Fruit fly (Drosophila melanogaster) whole organism, embryonic: ENCODE results near the gene CG1801.

ENCODE experiments used
- CG33213 ChIP-seq: fragments of 200-800 bp; sonication (Bioruptor generic); optimal IDR thresholded peaks from 3 replicates; lab custom pipeline; 2016; ENCODE audit warnings: missing biosample characterization, missing genetic modification characterization
- Dek ChIP-seq: fragments of 200-800 bp; sonication (Bioruptor generic); optimal IDR thresholded peaks from 3 replicates; lab custom pipeline; 2019; ENCODE audit warnings: missing biosample characterization, mild to moderate bottlenecking, missing genetic modification characterization, moderate library complexity
- Nf-YB ChIP-seq: fragments of 200-800 bp; sonication (Bioruptor generic); optimal IDR thresholded peaks from 3 replicates; lab custom pipeline; 2019; ENCODE audit warnings: missing biosample characterization, mild to moderate bottlenecking, missing genetic modification characterization, moderate library complexity

dm6 chrX:21345036-21345500, 27.7 kb upstream of the CG1801 start, which contains the start of gene dod:
- TF ChIP-seq CG33213 (GFP tag; lab: Kevin White, UChicago) (peak; percentile 73), Nf-YB (peak; percentile 37), Dek (tag; lab: Kevin White, UChicago) (peak; percentile 43)
